Worm (Caenorhabditis elegans) whole organism, mixed stage, embryonic: ENCODE data around the gene srbc-33.

Source experiments
- blmp-1 ChIP-seq: fragments of 150-350 bp; optimal IDR thresholded peaks from 2 replicates; lab custom pipeline; 2014; ENCODE audit warnings: missing biosample characterization, missing genetic modification characterization
- elt-1 ChIP-seq: sonication (generic microtip); optimal IDR thresholded peaks from 2 replicates; lab custom pipeline; 2017; ENCODE audit warnings: missing genetic modification characterization, mild to moderate bottlenecking, missing compliant biosample characterization, antibody characterized with exemption, moderate library complexity, borderline replicate concordance; ENCODE audit not compliant: insufficient read depth
- elt-3 ChIP-seq: fragments of 150-350 bp; optimal IDR thresholded peaks from 2 replicates; lab custom pipeline; 2014; ENCODE audit warnings: missing biosample characterization, missing genetic modification characterization
- nhr-12 ChIP-seq: fragments of 150-350 bp; optimal IDR thresholded peaks from 2 replicates; lab custom pipeline; 2014; ENCODE audit warnings: missing biosample characterization, missing genetic modification characterization
- nhr-76 ChIP-seq: sonication (generic microtip); optimal IDR thresholded peaks from 2 replicates; lab custom pipeline; 2017; ENCODE audit warnings: missing biosample characterization, missing genetic modification characterization
- pha-4 ChIP-seq: fragments of 150-350 bp; optimal IDR thresholded peaks from 2 replicates; lab custom pipeline; 2018; ENCODE audit warnings: missing biosample characterization, missing genetic modification reagents, missing genetic modification characterization
- unc-39 ChIP-seq: fragments of 150-350 bp; optimal IDR thresholded peaks from 2 replicates; lab custom pipeline; 2014; ENCODE audit warnings: missing biosample characterization, missing genetic modification characterization

DNA sequence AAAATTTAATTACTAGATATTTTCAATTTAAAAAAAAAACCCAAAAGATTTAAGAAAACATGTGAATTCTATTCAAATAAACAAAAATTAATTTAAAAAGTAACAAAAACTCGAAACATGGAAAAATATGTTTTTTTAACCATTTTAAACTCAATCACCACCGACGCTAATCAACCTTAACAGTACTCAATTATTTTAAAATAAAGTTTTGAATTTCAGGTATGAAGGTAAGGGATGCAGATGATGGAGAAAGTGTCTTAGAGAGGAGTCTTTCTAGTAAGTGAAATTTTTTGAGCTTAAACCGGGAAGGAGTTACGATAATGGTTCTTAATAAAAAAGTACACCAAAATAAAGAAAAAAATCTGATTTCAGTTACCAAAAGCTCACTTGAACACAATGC is 21.1 kb downstream of the srbc-33 start, which contains the start of gene slc-28.1:
- TF ChIP-seq pha-4 (tag; lab: Kevin White, UChicago) (no peak), blmp-1 (tag; lab: Kevin White, UChicago) (no peak), elt-1 (tag; lab: Kevin White, UChicago) (no peak), unc-39 (tag; lab: Kevin White, UChicago) (no peak), nhr-76 (no peak), elt-3 (tag; lab: Kevin White, UChicago) (no peak), nhr-12 (tag; lab: Kevin White, UChicago) (no peak)
